Fruit fly (Drosophila melanogaster) whole organism, embryonic: Measurements from ENCODE around the gene ss.

ENCODE experiments used
- B-H2 ChIP-seq: fragments of 200-800 bp; sonication (Bioruptor generic); optimal IDR thresholded peaks from 2 replicates; lab custom pipeline; 2018; ENCODE audit warnings: missing biosample characterization, mild to moderate bottlenecking, missing genetic modification characterization
- BEAF-32 ChIP-seq: fragments of 200-800 bp; sonication (Bioruptor generic); optimal IDR thresholded peaks from 3 replicates; lab custom pipeline; 2017; ENCODE audit warnings: missing biosample characterization, missing genetic modification characterization, mild to moderate bottlenecking, moderate library complexity, missing genetic modification reagents
- CG13296 ChIP-seq: fragments of 200-800 bp; sonication (Bioruptor generic); optimal IDR thresholded peaks from 3 replicates; lab custom pipeline; 2018; ENCODE audit warnings: missing biosample characterization, mild to moderate bottlenecking, missing genetic modification characterization
- CG14667 ChIP-seq: fragments of 200-800 bp; sonication (Bioruptor generic); IDR thresholded peaks from 2 replicates; pipeline ENCODE4 v1.3.6; 2022; ENCODE audit warnings: missing biosample characterization, missing genetic modification characterization
- CG14860 ChIP-seq: fragments of 200-800 bp; sonication (Bioruptor generic); IDR thresholded peaks from 3 replicates; pipeline ENCODE4 v1.3.6; 2022; ENCODE audit warnings: missing biosample characterization, missing genetic modification characterization; ENCODE audit not compliant: partially characterized antibody
- CG1602 ChIP-seq: fragments of 200-800 bp; sonication (Bioruptor generic); optimal IDR thresholded peaks from 3 replicates; lab custom pipeline; 2016; ENCODE audit warnings: missing biosample characterization, missing genetic modification characterization
- CG16815 ChIP-seq: fragments of 200-800 bp; sonication (Bioruptor generic); optimal IDR thresholded peaks from 3 replicates; lab custom pipeline; 2017; ENCODE audit warnings: missing biosample characterization, mild to moderate bottlenecking, missing genetic modification characterization
- CG17385 ChIP-seq: fragments of 200-800 bp; sonication (Bioruptor generic); optimal IDR thresholded peaks from 3 replicates; lab custom pipeline; 2018; ENCODE audit warnings: missing biosample characterization, mild to moderate bottlenecking, missing genetic modification characterization
- CG18764 ChIP-seq: fragments of 200-800 bp; sonication (Bioruptor generic); optimal IDR thresholded peaks from 3 replicates; lab custom pipeline; 2016; ENCODE audit warnings: missing biosample characterization, missing genetic modification characterization
- CG2120 ChIP-seq: fragments of 200-800 bp; sonication (Bioruptor generic); optimal IDR thresholded peaks from 3 replicates; lab custom pipeline; 2016; ENCODE audit warnings: missing biosample characterization, missing genetic modification characterization
- CG2202 ChIP-seq: fragments of 200-800 bp; sonication (Bioruptor generic); optimal IDR thresholded peaks from 2 replicates; lab custom pipeline; 2018; ENCODE audit warnings: missing biosample characterization, mild to moderate bottlenecking, missing genetic modification characterization
- CG2889 ChIP-seq: fragments of 200-800 bp; sonication (Bioruptor generic); IDR thresholded peaks from 3 replicates; pipeline ENCODE4 v1.3.6; 2022; ENCODE audit warnings: missing biosample characterization, missing genetic modification characterization
- CG31224 ChIP-seq: fragments of 200-800 bp; sonication (Bioruptor generic); IDR thresholded peaks from 2 replicates; pipeline ENCODE4 v1.3.6; 2022; ENCODE audit warnings: missing biosample characterization, missing genetic modification characterization
- CG34224 ChIP-seq: fragments of 200-800 bp; sonication (Bioruptor generic); IDR thresholded peaks from 3 replicates; pipeline ENCODE4 v1.3.6; 2022; ENCODE audit warnings: missing biosample characterization, missing genetic modification characterization; ENCODE audit not compliant: partially characterized antibody
- CG3995 ChIP-seq: fragments of 200-800 bp; sonication (Bioruptor generic); optimal IDR thresholded peaks from 3 replicates; lab custom pipeline; 2016; ENCODE audit warnings: missing biosample characterization, missing genetic modification characterization
- CG4730 ChIP-seq: fragments of 200-800 bp; sonication (Bioruptor generic); IDR thresholded peaks from 2 replicates; pipeline ENCODE4 v1.3.6; 2022; ENCODE audit warnings: missing biosample characterization, missing genetic modification characterization
- CG5180 ChIP-seq: fragments of 200-800 bp; sonication (Bioruptor generic); optimal IDR thresholded peaks from 3 replicates; lab custom pipeline; 2017; ENCODE audit warnings: missing biosample characterization, missing genetic modification characterization, mild to moderate bottlenecking, moderate library complexity, missing genetic modification reagents
- CG9609 ChIP-seq: fragments of 200-800 bp; sonication (Bioruptor generic); optimal IDR thresholded peaks from 3 replicates; lab custom pipeline; 2016; ENCODE audit warnings: missing biosample characterization, missing genetic modification characterization
- CoRest ChIP-seq: fragments of 200-800 bp; sonication (Bioruptor generic); optimal IDR thresholded peaks from 3 replicates; lab custom pipeline; 2018; ENCODE audit warnings: missing biosample characterization, mild to moderate bottlenecking, missing genetic modification characterization, moderate library complexity
- Drgx ChIP-seq: fragments of 200-800 bp; sonication (Bioruptor generic); IDR thresholded peaks from 2 replicates; pipeline ENCODE4 v1.3.6; 2022; ENCODE audit warnings: missing biosample characterization, missing genetic modification characterization
- Hsf ChIP-seq: fragments of 200-800 bp; sonication (Bioruptor generic); optimal IDR thresholded peaks from 3 replicates; lab custom pipeline; 2016; ENCODE audit warnings: missing biosample characterization, missing genetic modification characterization
- Jarid2 ChIP-seq: fragments of 200-800 bp; sonication (Bioruptor generic); optimal IDR thresholded peaks from 3 replicates; lab custom pipeline; 2017; ENCODE audit warnings: mild to moderate bottlenecking, missing biosample characterization, missing genetic modification reagents, missing genetic modification characterization
- MBD-R2 ChIP-seq: fragments of 200-800 bp; sonication (Bioruptor generic); IDR thresholded peaks from 2 replicates; pipeline ENCODE4 v1.3.6; 2022; ENCODE audit warnings: missing biosample characterization, missing genetic modification characterization
- Max ChIP-seq: fragments of 200-800 bp; sonication (Bioruptor generic); optimal IDR thresholded peaks from 2 replicates; lab custom pipeline; 2016; ENCODE audit warnings: missing biosample characterization, mild to moderate bottlenecking, missing genetic modification characterization
- Scr ChIP-seq: fragments of 200-800 bp; sonication (Bioruptor generic); IDR thresholded peaks from 2 replicates; pipeline ENCODE4 v1.3.6; 2022; ENCODE audit warnings: missing biosample characterization, missing genetic modification characterization; ENCODE audit not compliant: partially characterized antibody
- Side ChIP-seq: fragments of 200-800 bp; sonication (Bioruptor generic); optimal IDR thresholded peaks from 2 replicates; lab custom pipeline; 2016; ENCODE audit warnings: missing biosample characterization, missing genetic modification characterization
- Sox102F ChIP-seq: fragments of 200-800 bp; sonication (Bioruptor generic); optimal IDR thresholded peaks from 2 replicates; lab custom pipeline; 2018; ENCODE audit warnings: missing biosample characterization, mild to moderate bottlenecking, missing genetic modification characterization, moderate library complexity
- Sry-β ChIP-seq: fragments of 200-800 bp; sonication (Bioruptor generic); optimal IDR thresholded peaks from 2 replicates; lab custom pipeline; 2018; ENCODE audit warnings: missing biosample characterization, mild to moderate bottlenecking, missing genetic modification characterization, moderate library complexity
- aop ChIP-seq: fragments of 200-800 bp; sonication (Bioruptor generic); IDR thresholded peaks from 2 replicates; pipeline ENCODE4 v1.3.6; 2022; ENCODE audit warnings: missing biosample characterization, missing genetic modification characterization
- bbx ChIP-seq: fragments of 200-800 bp; sonication (Bioruptor generic); IDR thresholded peaks from 2 replicates; pipeline ENCODE4 v1.3.6; 2022; ENCODE audit warnings: missing biosample characterization, missing genetic modification characterization; ENCODE audit not compliant: partially characterized antibody
- chn ChIP-seq: fragments of 200-800 bp; sonication (Bioruptor generic); optimal IDR thresholded peaks from 2 replicates; lab custom pipeline; 2016; ENCODE audit warnings: missing biosample characterization, missing genetic modification characterization
- eve ChIP-seq, 2 experiments: fragments of >200 bp; optimal IDR thresholded peaks; 2 replicates each; lab custom pipeline; 2017; ENCODE audit warnings: missing biosample characterization in 2 of 2, missing genetic modification characterization in 2 of 2
- ftz-f1 ChIP-seq: fragments of 200-800 bp; sonication (Bioruptor generic); optimal IDR thresholded peaks from 2 replicates; lab custom pipeline; 2016; ENCODE audit warnings: missing biosample characterization, missing genetic modification characterization
- hb ChIP-seq: fragments of 200-800 bp; sonication (Bioruptor generic); IDR thresholded peaks from 3 replicates; pipeline ENCODE4 v1.3.6; 2022; ENCODE audit warnings: missing biosample characterization, missing genetic modification characterization; ENCODE audit not compliant: partially characterized antibody
- hkb ChIP-seq, 2 experiments: fragments of 200-800 bp in 1 of 2; fragments of >200 bp in 1 of 2; sonication (Bioruptor generic) in 1 of 2; IDR thresholded peaks in 1 of 2; optimal IDR thresholded peaks in 1 of 2; 2 replicates each; pipeline versions ENCODE4 v1.3.6 to Lab custom; 2017 to 2022; ENCODE audit warnings: missing biosample characterization in 1 of 2, missing genetic modification characterization in 1 of 2
- ind ChIP-seq: fragments of 200-800 bp; sonication (Bioruptor generic); optimal IDR thresholded peaks from 3 replicates; lab custom pipeline; 2016; ENCODE audit warnings: missing biosample characterization, missing genetic modification characterization
- inv ChIP-seq: fragments of 200-800 bp; sonication (Bioruptor generic); IDR thresholded peaks from 2 replicates; pipeline ENCODE4 v1.3.6; 2022; ENCODE audit warnings: missing biosample characterization, missing genetic modification characterization; ENCODE audit not compliant: partially characterized antibody
- maf-S ChIP-seq: fragments of 200-800 bp; sonication (Bioruptor generic); optimal IDR thresholded peaks from 2 replicates; lab custom pipeline; 2016; ENCODE audit warnings: missing biosample characterization, missing genetic modification characterization
- nau ChIP-seq: fragments of 200-800 bp; sonication (Bioruptor generic); optimal IDR thresholded peaks from 3 replicates; lab custom pipeline; 2017; ENCODE audit warnings: missing biosample characterization, mild to moderate bottlenecking, missing genetic modification characterization, missing genetic modification reagents
- pan ChIP-seq, 4 experiments: fragments of >200 bp in 3 of 4; fragments of 200-800 bp in 1 of 4; sonication (Bioruptor generic) in 1 of 4; optimal IDR thresholded peaks in 3 of 4; IDR thresholded peaks in 1 of 4; 2 replicates each; pipeline versions ENCODE4 v1.3.6 to Lab custom; 2017 to 2022; ENCODE audit warnings: missing biosample characterization in 2 of 4, missing genetic modification characterization in 2 of 4, mixed read lengths in 1 of 4
- pzg ChIP-seq: fragments of 200-800 bp; sonication (Bioruptor generic); optimal IDR thresholded peaks from 3 replicates; lab custom pipeline; 2018; ENCODE audit warnings: missing biosample characterization, mild to moderate bottlenecking, missing genetic modification characterization, moderate library complexity
- salm ChIP-seq: fragments of 200-800 bp; sonication (Bioruptor generic); optimal IDR thresholded peaks from 2 replicates; lab custom pipeline; 2018; ENCODE audit warnings: missing biosample characterization, mild to moderate bottlenecking, missing genetic modification characterization
- sisA ChIP-seq: fragments of 200-800 bp; sonication (Bioruptor generic); IDR thresholded peaks from 2 replicates; pipeline ENCODE4 v1.3.6; 2022; ENCODE audit warnings: missing biosample characterization, missing genetic modification characterization
- sna ChIP-seq: fragments of 200-800 bp; sonication (Bioruptor generic); IDR thresholded peaks from 2 replicates; pipeline ENCODE4 v1.3.6; 2022; ENCODE audit warnings: missing biosample characterization, missing genetic modification characterization; ENCODE audit not compliant: partially characterized antibody
- so ChIP-seq: fragments of 200-800 bp; sonication (Bioruptor generic); IDR thresholded peaks from 3 replicates; pipeline ENCODE4 v1.3.6; 2022; ENCODE audit warnings: missing biosample characterization, missing genetic modification characterization
- tna ChIP-seq: fragments of 200-800 bp; sonication (Bioruptor generic); IDR thresholded peaks from 2 replicates; pipeline ENCODE4 v1.3.6; 2022; ENCODE audit warnings: missing biosample characterization, missing genetic modification characterization; ENCODE audit not compliant: partially characterized antibody
- twi ChIP-seq: fragments of 200-800 bp; optimal IDR thresholded peaks from 2 replicates; lab custom pipeline; 2019; ENCODE audit warnings: missing biosample characterization, mild to moderate bottlenecking, missing genetic modification characterization, moderate library complexity

The ss gene

DNA sequence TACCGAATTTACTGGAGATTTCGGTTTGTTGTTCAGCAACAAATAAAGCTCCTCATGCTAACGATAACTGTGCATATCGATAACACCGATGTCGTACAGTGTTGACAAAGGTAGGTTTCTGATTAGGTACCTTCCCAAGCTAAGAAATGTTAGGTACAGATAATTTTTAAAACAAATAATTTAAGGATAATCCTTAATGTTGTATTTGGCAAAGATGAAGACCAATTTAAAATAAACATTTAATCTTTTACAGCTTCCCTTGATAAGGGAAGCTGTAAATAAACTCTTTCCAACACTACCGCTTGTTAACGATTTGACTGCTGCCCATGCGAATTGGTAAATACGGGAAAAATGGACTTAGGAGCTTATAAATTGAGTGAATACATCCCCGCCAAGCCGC, 39.4 kb upstream of the ss start, which contains the start of the genes Ttc1 and CG14882 (continued):
- TF ChIP-seq Jarid2 (GFP tag; lab: Kevin White, UChicago): no peak
- no peak for TF ChIP-seq hkb (optimal IDR thresholded peaks at IDR 0.05; lab: Kevin White, UChicago)
- peak; percentile 92 for TF ChIP-seq hkb (GFP tag; IDR thresholded peaks at IDR 0.05; lab: Robert Waterston, UW)
- peak; percentile 64 for TF ChIP-seq CG2202 (tag; lab: Kevin White, UChicago)
- TF ChIP-seq Side (GFP tag; lab: Kevin White, UChicago): peak; percentile 85
- TF ChIP-seq CG2889 (GFP tag; lab: Robert Waterston, UW): peak; percentile 91
- TF ChIP-seq CG14667 (GFP tag; lab: Robert Waterston, UW): no peak; the same call in 1 of the 2 replicates
- TF ChIP-seq hb (GFP tag; lab: Robert Waterston, UW): peak; percentile 53; the same call in 1 of the 3 replicates
- peak; percentile 57 for TF ChIP-seq sna (GFP tag; lab: Robert Waterston, UW)
- 0 out of 2 replicates have a peak, but pooled peaks have one; percentile 30 for TF ChIP-seq inv (GFP tag; lab: Robert Waterston, UW)
- TF ChIP-seq CG1602 (GFP tag; lab: Kevin White, UChicago): peak; percentile 84
- peak; percentile 85 for TF ChIP-seq Drgx (GFP tag; lab: Robert Waterston, UW)
- TF ChIP-seq CG17385 (GFP tag; lab: Kevin White, UChicago): peak; percentile 84
- TF ChIP-seq CG16815 (GFP tag; lab: Kevin White, UChicago): peak; percentile 56
- peak; percentile 85 for TF ChIP-seq ind
- peak; percentile 47 for TF ChIP-seq CG4730 (GFP tag; lab: Robert Waterston, UW)
- TF ChIP-seq CG14860 (GFP tag; lab: Robert Waterston, UW): 0 out of 3 replicates have a peak, but pooled peaks have one; percentile 6
- no peak for TF ChIP-seq nau (GFP tag; lab: Kevin White, UChicago)
- peak; percentile 57 for TF ChIP-seq ftz-f1 (GFP tag; lab: Kevin White, UChicago)
- TF ChIP-seq sisA: peak; percentile 53; the same call in 1 of the 2 replicates
- TF ChIP-seq CoRest: peak; percentile 85
- TF ChIP-seq salm (tag; lab: Kevin White, UChicago): peak; percentile 50
- peak; percentile 71 for TF ChIP-seq CG18764 (GFP tag; lab: Kevin White, UChicago)
- TF ChIP-seq CG34224 (GFP tag; lab: Robert Waterston, UW): peak; percentile 54; the same call in 2 of the 3 replicates
- TF ChIP-seq aop (GFP tag; lab: Robert Waterston, UW): no peak; the same call in 1 of the 2 replicates
- peak; percentile 66 for TF ChIP-seq CG3995 (GFP tag; lab: Kevin White, UChicago)
- TF ChIP-seq chn (GFP tag; lab: Kevin White, UChicago): peak; percentile 88
- TF ChIP-seq BEAF-32: peak; percentile 56

DNA sequence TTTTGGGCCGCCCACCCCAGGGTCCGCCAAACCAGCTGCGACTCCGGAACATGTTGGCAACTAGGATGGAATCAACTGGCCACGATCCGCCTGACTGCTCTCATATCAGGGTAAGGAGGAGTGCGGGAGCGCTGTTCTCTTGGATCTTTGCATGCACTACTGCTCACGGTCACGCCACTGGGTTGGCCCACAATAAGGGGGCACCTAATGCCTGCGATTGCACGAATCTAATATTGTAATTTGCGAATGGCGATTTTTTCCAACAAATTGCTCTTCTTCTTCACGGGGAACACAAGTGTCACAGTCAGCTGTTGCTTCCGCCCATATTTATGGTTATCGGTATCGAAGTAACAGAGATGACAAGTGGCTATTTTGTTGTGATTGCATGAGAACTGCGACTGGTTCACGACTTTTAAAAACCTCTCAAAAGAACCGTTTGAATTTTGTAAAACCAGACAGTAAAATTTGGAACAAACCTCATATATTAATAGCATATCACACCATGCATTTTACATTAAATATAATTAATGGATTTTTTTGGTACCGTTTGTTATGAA, 38.0 kb upstream of the ss start, which contains the start of gene ema:
TSS of gene ema (minus strand) at position 295 of the 557 bp plus-strand sequence.
- TF ChIP-seq twi (tag; lab: Kevin White, UChicago): no peak
- peak; percentile 92 for TF ChIP-seq Sry-β (GFP tag; lab: Kevin White, UChicago)
- TF ChIP-seq CG2120 (GFP tag; lab: Kevin White, UChicago): peak; percentile 62
- peak; percentile 25 for TF ChIP-seq B-H2
- peak; percentile 25 for TF ChIP-seq Max (GFP tag; lab: Kevin White, UChicago)
- peak; percentile 26 for TF ChIP-seq CG13296 (GFP tag; lab: Kevin White, UChicago)
- no peak for TF ChIP-seq maf-S
- TF ChIP-seq pan (optimal IDR thresholded peaks at IDR 0.05; lab: Kevin White, UChicago): no peak
- TF ChIP-seq pan (GFP tag; optimal IDR thresholded peaks at IDR 0.05 in 1 of 2, IDR thresholded peaks at IDR 0.05 in 1 of 2): peak in 1 of 2 experiments; percentile 35
- peak; percentile 39 for TF ChIP-seq Hsf
- TF ChIP-seq Sox102F (GFP tag; lab: Kevin White, UChicago): no peak
- no peak for TF ChIP-seq CG9609
- TF ChIP-seq so (GFP tag; lab: Robert Waterston, UW): 0 out of 3 replicates have a peak, but pooled peaks have one; percentile 33
- no peak for TF ChIP-seq CG5180 (GFP tag; lab: Kevin White, UChicago)
- TF ChIP-seq pzg (GFP tag; lab: Kevin White, UChicago): peak; percentile 66
- TF ChIP-seq bbx (GFP tag; lab: Robert Waterston, UW): peak; percentile 52; the same call in 1 of the 2 replicates
- 0 out of 2 replicates have a peak, but pooled peaks have one; percentile 12 for TF ChIP-seq CG31224 (GFP tag; lab: Robert Waterston, UW)
- peak; percentile 96 for TF ChIP-seq MBD-R2 (GFP tag; lab: Robert Waterston, UW)
- no peak for TF ChIP-seq eve (GFP tag; optimal IDR thresholded peaks at IDR 0.05; lab: Kevin White, UChicago)
- no peak; the same call in 1 of the 2 replicates for TF ChIP-seq tna (GFP tag; lab: Robert Waterston, UW)
- peak; percentile 24; the same call in 1 of the 2 replicates for TF ChIP-seq Scr
